Worm (Caenorhabditis elegans): ENCODE data around the gene sir-2.1.
A peak's percentile ranks its signal among the peaks of the same experiment; 100 is the strongest.

DNA sequence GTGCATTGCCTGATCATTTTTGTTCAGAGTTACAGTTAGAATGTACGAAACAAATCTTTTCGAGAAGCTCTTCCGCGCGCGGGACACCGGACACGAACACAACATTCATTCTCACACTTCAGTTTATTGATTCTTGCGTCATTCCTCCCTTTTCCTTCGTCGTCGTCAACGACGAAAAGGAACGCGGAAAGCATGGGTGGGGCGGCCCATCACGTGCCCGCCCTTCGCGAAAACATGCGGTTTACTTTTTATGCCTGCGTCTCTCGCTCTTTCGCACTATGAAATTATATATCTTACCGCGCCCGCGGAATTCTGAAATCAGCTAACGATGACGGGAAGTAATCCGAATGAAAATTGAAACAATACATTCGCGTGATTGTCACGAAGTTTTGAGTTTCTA is 14.6 kb upstream of the sir-2.1 start:
- TF ChIP-seq somi-1 (GFP tag; optimal IDR thresholded peaks at IDR 0.05) (peak; percentile 28), sea-2 (GFP tag; IDR thresholded peaks at IDR 0.05) (no peak), pha-4 (tag; optimal IDR thresholded peaks at IDR 0.05) (no peak), die-1 (tag; optimal IDR thresholded peaks at IDR 0.05) (no peak), dox-1 (GFP tag; IDR thresholded peaks at IDR 0.05) (peak; percentile 45), Y53F4B.3 (GFP tag; IDR thresholded peaks at IDR 0.05) (no peak), F23B12.7 (tag; optimal IDR thresholded peaks at IDR 0.05; ENCODE audit: insufficient read depth) (peak; percentile 0), ama-1 (optimal IDR thresholded peaks at IDR 0.05) (no peak), ama-1 (GFP tag; optimal IDR thresholded peaks at IDR 0.05) (no peak), unc-130 (GFP tag; optimal IDR thresholded peaks at IDR 0.05) (no peak), unc-62 (GFP tag; optimal IDR thresholded peaks at IDR 0.05) (no peak), egl-18 (GFP tag; IDR thresholded peaks at IDR 0.05) (no peak), egrh-3 (GFP tag; IDR thresholded peaks at IDR 0.05) (no peak)
